Fruit fly (Drosophila melanogaster): ENCODE measurements around the gene Ranbp21.
A peak's percentile ranks its signal among the peaks of the same experiment; 100 is the strongest.

Ranbp21 gene

DNA sequence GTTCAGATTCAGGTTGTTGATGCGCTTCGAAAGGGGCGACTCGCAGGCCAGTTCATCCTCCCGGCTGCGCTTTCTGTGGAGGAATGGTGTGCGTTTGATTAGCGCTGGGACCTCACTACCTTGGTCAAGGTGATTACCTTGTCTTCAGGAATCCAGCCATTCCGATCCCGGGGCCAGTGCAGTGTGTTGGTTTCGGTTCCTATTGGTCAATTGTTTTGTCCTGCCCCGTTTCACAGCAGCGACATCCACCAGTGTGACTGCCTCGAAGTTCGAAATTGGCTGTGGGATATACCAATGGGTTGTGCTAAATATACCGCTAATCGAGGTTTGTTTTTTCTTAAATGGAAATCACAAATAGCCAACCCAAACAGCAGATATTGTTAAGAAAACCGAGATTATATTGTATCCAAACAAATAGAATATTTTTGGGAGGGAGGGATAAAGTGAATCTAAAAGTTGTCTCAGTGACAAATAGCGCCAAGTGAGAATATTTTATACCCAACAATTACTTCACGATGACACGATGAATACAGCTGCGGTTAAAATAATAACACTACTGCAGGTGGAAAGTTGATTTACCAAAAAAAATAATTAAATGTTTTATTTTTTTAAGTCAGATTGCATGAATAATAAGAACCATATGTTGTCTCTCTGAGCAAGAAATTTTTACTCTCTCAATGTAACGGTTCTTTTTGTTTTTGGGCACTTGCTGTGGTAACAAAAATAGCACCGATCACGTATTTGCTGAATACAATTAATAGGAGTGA is 42.9 kb upstream of the Ranbp21 start, which contains the start of gene CG14229 (continued):
- no peak for TF ChIP-seq CG17802 (tag; optimal IDR thresholded peaks at IDR 0.05)
- TF ChIP-seq D19A (tag; optimal IDR thresholded peaks at IDR 0.05), result peak; percentile 75
- TF ChIP-seq CG7987 (GFP tag; optimal IDR thresholded peaks at IDR 0.05), result no peak
- TF ChIP-seq CG9817 (tag; optimal IDR thresholded peaks at IDR 0.05), result no peak
- TF ChIP-seq HLH54F (GFP tag; optimal IDR thresholded peaks at IDR 0.05), result no peak
- TF ChIP-seq BEAF-32 (GFP tag; optimal IDR thresholded peaks at IDR 0.05), result peak; percentile 54
- no peak for TF ChIP-seq CG10462 (GFP tag; optimal IDR thresholded peaks at IDR 0.05)
- TF ChIP-seq lbe (GFP tag; optimal IDR thresholded peaks at IDR 0.05), result no peak
- TF ChIP-seq CG8359 (GFP tag; optimal IDR thresholded peaks at IDR 0.05; ENCODE audit: borderline replicate concordance), result no peak
- peak; percentile 82 for TF ChIP-seq CG11696 (GFP tag; IDR thresholded peaks at IDR 0.05)
- TF ChIP-seq CG9797 (GFP tag; optimal IDR thresholded peaks at IDR 0.05), result peak; percentile 35

DNA sequence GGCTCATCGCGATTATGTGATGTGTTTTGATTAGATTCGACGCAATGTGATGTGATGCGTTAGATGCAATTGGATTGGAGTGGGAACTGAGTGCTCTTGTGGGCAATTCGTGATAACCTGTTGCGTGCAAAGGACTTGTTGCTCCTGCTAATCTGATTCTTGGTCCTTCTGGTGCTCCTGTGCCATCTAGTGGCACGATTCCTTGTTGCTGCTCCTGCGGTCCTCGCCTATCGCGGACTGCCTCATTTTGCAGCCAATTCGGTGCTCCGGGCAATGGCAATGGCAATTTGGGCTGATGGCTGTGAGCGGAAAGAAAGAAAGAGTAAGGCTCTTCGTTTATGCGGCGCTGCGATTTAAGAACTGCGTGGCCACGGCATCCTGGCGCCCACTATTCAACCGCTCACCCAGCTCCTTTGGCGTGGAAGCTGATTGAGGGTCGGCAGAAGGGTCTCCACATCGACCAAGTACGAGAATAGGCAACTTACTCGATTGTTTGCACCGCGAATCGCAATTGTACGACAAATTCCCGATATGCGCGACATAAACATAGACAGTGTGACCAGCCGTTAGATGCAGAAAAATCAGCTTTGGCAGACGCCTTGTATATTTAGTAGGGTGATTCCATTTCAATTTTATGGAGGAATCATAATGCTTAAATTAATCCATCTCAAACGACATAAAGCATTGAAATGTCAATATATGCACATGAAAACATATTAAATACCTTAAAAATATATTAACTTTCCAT is 41.1 kb upstream of the Ranbp21 start, which contains the start of gene Mer:
Mer (minus strand) TSS at position 550 of the 748 bp plus-strand sequence.
- peak; percentile 76 for TF ChIP-seq dmrt11E (tag; optimal IDR thresholded peaks at IDR 0.05)
- TF ChIP-seq Lim3 (GFP tag; IDR thresholded peaks at IDR 0.05), result no peak
- peak; percentile 79 for TF ChIP-seq CG12942 (GFP tag; optimal IDR thresholded peaks at IDR 0.05)
- TF ChIP-seq gem (tag; optimal IDR thresholded peaks at IDR 0.05), result peak; percentile 88
- peak; percentile 99 for TF ChIP-seq CG4820 (GFP tag; optimal IDR thresholded peaks at IDR 0.05)
- peak; percentile 71 for TF ChIP-seq Mes4 (GFP tag; optimal IDR thresholded peaks at IDR 0.05)
- TF ChIP-seq slbo (GFP tag; IDR thresholded peaks at IDR 0.05), result peak; percentile 87
- peak; percentile 78 for TF ChIP-seq CG6765 (GFP tag; optimal IDR thresholded peaks at IDR 0.05)
- 0 out of 3 replicates have a peak, but pooled peaks have one; percentile 53 for TF ChIP-seq CG2199 (GFP tag; IDR thresholded peaks at IDR 0.05)
- peak; percentile 60 for TF ChIP-seq CG2202 (tag; optimal IDR thresholded peaks at IDR 0.05)
- peak; percentile 63 for TF ChIP-seq CG5180 (GFP tag; optimal IDR thresholded peaks at IDR 0.05)
- peak; percentile 33; the same call in 1 of the 2 replicates for TF ChIP-seq CG8765 (GFP tag; IDR thresholded peaks at IDR 0.05)
- peak; percentile 3 for TF ChIP-seq lbe (GFP tag; optimal IDR thresholded peaks at IDR 0.05)
- TF ChIP-seq Adf1 (GFP tag; IDR thresholded peaks at IDR 0.05), result peak; percentile 45
- peak; percentile 78 for TF ChIP-seq pum (GFP tag; optimal IDR thresholded peaks at IDR 0.05)
- peak; percentile 90 for TF ChIP-seq unpg (GFP tag; optimal IDR thresholded peaks at IDR 0.05)
- TF ChIP-seq tgo (GFP tag; IDR thresholded peaks at IDR 0.05), result peak; percentile 79
- TF ChIP-seq trh (GFP tag; optimal IDR thresholded peaks at IDR 0.05), result peak; percentile 37
- TF ChIP-seq dmrt99B (tag; optimal IDR thresholded peaks at IDR 0.05), result peak; percentile 84
- TF ChIP-seq Vsx1 (GFP tag; optimal IDR thresholded peaks at IDR 0.05), result no peak
- peak; percentile 70 for TF ChIP-seq esg (GFP tag; conservative IDR thresholded peaks at IDR 0.05)
- TF ChIP-seq ind (GFP tag; optimal IDR thresholded peaks at IDR 0.05), result peak; percentile 84
- TF ChIP-seq mld (GFP tag; IDR thresholded peaks at IDR 0.05; ENCODE audit: partially characterized antibody), result no peak
- TF ChIP-seq CG12219 (GFP tag; optimal IDR thresholded peaks at IDR 0.05), result peak; percentile 86
- no peak for TF ChIP-seq CG1832 (GFP tag; optimal IDR thresholded peaks at IDR 0.05)
- peak; percentile 81 for TF ChIP-seq Ptx1 (GFP tag; IDR thresholded peaks at IDR 0.05)
- TF ChIP-seq HLH54F (GFP tag; optimal IDR thresholded peaks at IDR 0.05), result peak; percentile 86
- TF ChIP-seq kah (GFP tag; optimal IDR thresholded peaks at IDR 0.05), result peak; percentile 62
- TF ChIP-seq tll (GFP tag; optimal IDR thresholded peaks at IDR 0.05), result no peak
- peak; percentile 73 for TF ChIP-seq nerfin-1 (tag; optimal IDR thresholded peaks at IDR 0.05)
- no peak for TF ChIP-seq CG7271 (tag; optimal IDR thresholded peaks at IDR 0.05)
- TF ChIP-seq HmgD (GFP tag; optimal IDR thresholded peaks at IDR 0.05), result peak; percentile 82
- peak; percentile 57; the same call in 1 of the 3 replicates for TF ChIP-seq H15 (GFP tag; IDR thresholded peaks at IDR 0.05)
- TF ChIP-seq lilli (GFP tag; optimal IDR thresholded peaks at IDR 0.05), result peak; percentile 91
- TF ChIP-seq CG17802 (tag; optimal IDR thresholded peaks at IDR 0.05), result peak; percentile 39
- TF ChIP-seq chinmo (GFP tag; IDR thresholded peaks at IDR 0.05; ENCODE audit: partially characterized antibody), result no peak
- TF ChIP-seq Ssrp (tag; optimal IDR thresholded peaks at IDR 0.05), result peak; percentile 69

Measured in whole organism, embryonic.